Worm (Caenorhabditis elegans) whole organism, midembryonic: ENCODE data around the gene B0432.8.

Source experiments
- T22C8.4 ChIP-seq: fragments of 200-800 bp; sonication (Bioruptor generic); IDR thresholded peaks from 2 replicates; pipeline ENCODE4 v1.3.6; 2022; ENCODE audit warnings: missing genetic modification characterization, missing compliant biosample characterization
- cog-1 ChIP-seq: sonication (generic microtip); optimal IDR thresholded peaks from 2 replicates; lab custom pipeline; 2016; ENCODE audit warnings: missing genetic modification characterization, missing compliant biosample characterization
- flt-1 ChIP-seq: fragments of 200-800 bp; sonication (Bioruptor generic); IDR thresholded peaks from 2 replicates; pipeline ENCODE4 v1.3.6; 2022; ENCODE audit warnings: missing genetic modification characterization, missing compliant biosample characterization
- klf-2 ChIP-seq: fragments of 200-800 bp; sonication (Bioruptor generic); conservative IDR thresholded peaks from 2 replicates; pipeline ENCODE4 v1.3.6; 2022; ENCODE audit warnings: missing genetic modification reagents, missing genetic modification characterization, missing compliant biosample characterization
- med-1 ChIP-seq: sonication (generic microtip); optimal IDR thresholded peaks from 2 replicates; lab custom pipeline; 2017; ENCODE audit warnings: missing genetic modification characterization, mild to moderate bottlenecking, missing compliant biosample characterization, antibody characterized with exemption, missing genetic modification reagents; ENCODE audit not compliant: insufficient read depth
- ref-1 ChIP-seq: fragments of 200-800 bp; sonication (Bioruptor generic); conservative IDR thresholded peaks from 2 replicates; pipeline ENCODE4 v1.3.6; 2022; ENCODE audit warnings: missing genetic modification reagents, missing genetic modification characterization, missing compliant biosample characterization
- tab-1 ChIP-seq: fragments of 200-800 bp; sonication (Bioruptor generic); IDR thresholded peaks from 2 replicates; pipeline ENCODE4 v1.3.6; 2022; ENCODE audit warnings: missing genetic modification characterization, missing compliant biosample characterization
- ztf-23 ChIP-seq: fragments of 200-800 bp; sonication (Bioruptor generic); IDR thresholded peaks from 2 replicates; pipeline ENCODE4 v1.3.6; 2022; ENCODE audit warnings: missing genetic modification reagents, missing genetic modification characterization, missing compliant biosample characterization
- ztf-29 ChIP-seq: fragments of 200-800 bp; sonication (Bioruptor generic); IDR thresholded peaks from 2 replicates; pipeline ENCODE4 v1.3.6; 2022; ENCODE audit warnings: missing genetic modification reagents, missing genetic modification characterization, missing compliant biosample characterization

DNA sequence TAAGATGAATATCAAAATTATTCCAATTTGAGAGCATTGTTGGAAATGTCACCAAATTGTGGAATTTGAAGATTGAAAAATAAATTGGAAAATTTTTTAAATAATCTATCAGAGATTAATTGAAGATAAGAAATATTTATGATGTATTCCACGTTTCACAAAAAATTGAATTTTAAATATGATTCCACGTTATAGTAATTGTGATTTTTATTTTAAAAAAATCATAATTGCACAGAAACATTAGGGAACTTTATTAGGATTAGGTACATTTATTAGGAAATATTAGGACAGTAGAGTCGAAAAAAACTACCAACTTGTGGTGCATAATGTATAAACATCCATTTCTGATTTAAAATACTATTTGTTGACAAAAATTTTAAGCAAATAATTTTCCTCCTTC lies 16.1 kb upstream of the B0432.8 start, which contains the start of gene B0432.11:
- no peak for TF ChIP-seq cog-1 (tag; lab: Kevin White, UChicago)
- TF ChIP-seq ztf-29: no peak
- no peak for TF ChIP-seq T22C8.4 (GFP tag; lab: Robert Waterston, UW)
- TF ChIP-seq klf-2 (GFP tag; lab: Robert Waterston, UW): no peak
- no peak for TF ChIP-seq ref-1 (GFP tag; lab: Robert Waterston, UW)
- TF ChIP-seq med-1 (GFP tag; lab: Kevin White, UChicago): no peak
- no peak for TF ChIP-seq flt-1 (GFP tag; lab: Robert Waterston, UW)
- TF ChIP-seq ztf-23: no peak
- TF ChIP-seq tab-1: no peak
